Fruit fly (Drosophila melanogaster): ENCODE data around the gene CG6999.
A peak's percentile ranks its signal among the peaks of the same experiment; 100 is the strongest.

The CG6999 gene

dm6 chrX:9047725-9048384 is 40.3 kb upstream of the CG6999 start (continued):
- TF ChIP-seq topi (GFP tag; optimal IDR thresholded peaks at IDR 0.05), result peak; percentile 67
- peak; percentile 82 for TF ChIP-seq CG10669 (GFP tag; optimal IDR thresholded peaks at IDR 0.05)
- peak; percentile 17 for TF ChIP-seq CG11902 (GFP tag; optimal IDR thresholded peaks at IDR 0.05)
- peak; percentile 75 for TF ChIP-seq net (GFP tag; optimal IDR thresholded peaks at IDR 0.05)
- peak; percentile 84 for TF ChIP-seq svp (GFP tag)
- TF ChIP-seq achi (GFP tag; optimal IDR thresholded peaks at IDR 0.05), result peak; percentile 81
- peak; percentile 52 for TF ChIP-seq Met (GFP tag; optimal IDR thresholded peaks at IDR 0.05)
- peak; percentile 71 for TF ChIP-seq CG6276 (GFP tag; optimal IDR thresholded peaks at IDR 0.05)
- peak; percentile 92 for TF ChIP-seq Ets96B (tag; optimal IDR thresholded peaks at IDR 0.05)
- TF ChIP-seq ss (GFP tag; optimal IDR thresholded peaks at IDR 0.05), result peak; percentile 79 to 80
- TF ChIP-seq CG6808 (GFP tag; optimal IDR thresholded peaks at IDR 0.05), result peak; percentile 88
- TF ChIP-seq Hr39 (GFP tag; optimal IDR thresholded peaks at IDR 0.05), result peak; percentile 17
- TF ChIP-seq Eip78C (GFP tag), result peak; percentile 96
- peak; percentile 77 for TF ChIP-seq CG10631 (GFP tag; optimal IDR thresholded peaks at IDR 0.05)
- peak; percentile 76 for TF ChIP-seq Lpt (GFP tag; optimal IDR thresholded peaks at IDR 0.05)
- TF ChIP-seq Sox102F (GFP tag; optimal IDR thresholded peaks at IDR 0.05), result peak; percentile 48
- TF ChIP-seq CG1621 (tag; optimal IDR thresholded peaks at IDR 0.05), result peak; percentile 60
- TF ChIP-seq CG8119 (GFP tag; IDR thresholded peaks at IDR 0.05), result peak; percentile 88
- TF ChIP-seq CG6163 (GFP tag; IDR thresholded peaks at IDR 0.05), result peak; percentile 75
- peak; percentile 70 for TF ChIP-seq CG6792 (GFP tag; optimal IDR thresholded peaks at IDR 0.05)
- peak; percentile 58 for TF ChIP-seq Gug (GFP tag; IDR thresholded peaks at IDR 0.05)
- TF ChIP-seq CG8632 (GFP tag; optimal IDR thresholded peaks at IDR 0.05), result peak; percentile 81
- peak; percentile 57 for TF ChIP-seq Smox (GFP tag; optimal IDR thresholded peaks at IDR 0.05)
- peak; percentile 81 for TF ChIP-seq fd59A (GFP tag; optimal IDR thresholded peaks at IDR 0.05)
- peak; percentile 72 for TF ChIP-seq CG9139 (GFP tag; optimal IDR thresholded peaks at IDR 0.05)
- peak; percentile 75 for TF ChIP-seq CG3919 (GFP tag; optimal IDR thresholded peaks at IDR 0.05)
- TF ChIP-seq fkh (GFP tag; optimal IDR thresholded peaks at IDR 0.05), result no peak
- no peak for TF ChIP-seq Eip93F (GFP tag; optimal IDR thresholded peaks at IDR 0.05)

DNA sequence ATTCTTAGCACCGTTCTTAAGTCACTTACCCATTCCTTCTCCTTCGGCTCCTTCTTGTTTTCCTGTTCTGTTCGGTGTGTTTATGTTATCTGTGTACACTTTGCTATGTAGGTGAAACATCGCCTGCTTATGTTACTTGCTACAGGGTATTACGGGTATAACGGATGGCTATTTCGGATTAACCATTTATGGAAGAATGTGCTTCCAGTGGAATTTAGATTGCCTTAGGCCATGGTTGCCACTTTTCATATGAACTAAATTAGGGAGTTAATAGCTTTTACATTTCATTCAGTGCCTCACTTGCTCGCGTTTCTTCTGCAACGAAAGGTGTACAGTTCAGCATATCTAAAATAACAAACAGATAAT is 39.8 kb upstream of the CG6999 start:
- TF ChIP-seq Hr4 (GFP tag; optimal IDR thresholded peaks at IDR 0.05), result no peak
- peak; percentile 33 for TF ChIP-seq acj6 (GFP tag; optimal IDR thresholded peaks at IDR 0.05)
- TF ChIP-seq fd59A (GFP tag; optimal IDR thresholded peaks at IDR 0.05), result peak; percentile 7
- peak; percentile 51 for TF ChIP-seq svp (GFP tag)
- TF ChIP-seq Gug (GFP tag; IDR thresholded peaks at IDR 0.05), result no peak
- peak; percentile 24 for TF ChIP-seq OdsH (GFP tag; optimal IDR thresholded peaks at IDR 0.05)
- TF ChIP-seq Lpt (GFP tag; optimal IDR thresholded peaks at IDR 0.05), result no peak
- peak; percentile 55 for TF ChIP-seq Eip78C (GFP tag)
- TF ChIP-seq CG8119 (GFP tag; IDR thresholded peaks at IDR 0.05), result peak; percentile 22; the same call in 1 of the 3 replicates
- TF ChIP-seq Sox102F (GFP tag; optimal IDR thresholded peaks at IDR 0.05), result peak; percentile 14
- peak; percentile 17 for TF ChIP-seq cyc (GFP tag; optimal IDR thresholded peaks at IDR 0.05)
- peak; percentile 16 for TF ChIP-seq CG31627 (GFP tag; optimal IDR thresholded peaks at IDR 0.05)
- peak; percentile 31 for TF ChIP-seq CG32006 (GFP tag; optimal IDR thresholded peaks at IDR 0.05)
- TF ChIP-seq CG6808 (GFP tag; optimal IDR thresholded peaks at IDR 0.05), result peak; percentile 8
- TF ChIP-seq fkh (GFP tag; optimal IDR thresholded peaks at IDR 0.05), result peak; percentile 28
- peak; percentile 20 for TF ChIP-seq Hr39 (GFP tag; optimal IDR thresholded peaks at IDR 0.05)
- no peak for TF ChIP-seq Ets21C (GFP tag; optimal IDR thresholded peaks at IDR 0.05)
- TF ChIP-seq CG10669 (GFP tag; optimal IDR thresholded peaks at IDR 0.05), result peak; percentile 23

dm6 chrX:9048941-9049340 is 39.2 kb upstream of the CG6999 start:
- no peak for TF ChIP-seq acj6 (GFP tag; optimal IDR thresholded peaks at IDR 0.05)
- no peak for TF ChIP-seq CG11294 (GFP tag; IDR thresholded peaks at IDR 0.05)
- no peak for TF ChIP-seq topi (GFP tag; optimal IDR thresholded peaks at IDR 0.05)
- no peak for TF ChIP-seq Eip78C (GFP tag)
- TF ChIP-seq CG3032 (tag; optimal IDR thresholded peaks at IDR 0.05), result no peak
- TF ChIP-seq fkh (GFP tag; optimal IDR thresholded peaks at IDR 0.05), result no peak
- no peak for TF ChIP-seq CG15336 (GFP tag; IDR thresholded peaks at IDR 0.05)

All from whole organism, prepupa.